Fruit fly (Drosophila melanogaster) S2 (cell line): ENCODE data around the gene CG18476.

Experiments used
- CG8478 ChIP-seq: fragments of >200 bp; optimal IDR thresholded peaks from 2 replicates; lab custom pipeline; 2018
- CTCF ChIP-seq, 2 experiments: fragments of >200 bp; optimal IDR thresholded peaks; 2 replicates each; lab custom pipeline; 2018

dm6 chr3R:11690857-11691471, 13.0 kb upstream of the CG18476 start:
- TF ChIP-seq CG8478 (no peak), CTCF (optimal IDR thresholded peaks at IDR 0.05; lab: Kevin White, UChicago) (no peak)
